Worm (Caenorhabditis elegans): ENCODE measurements around the gene F28A12.10.

ce11 chrV:8682719-8683118 lies 45.2 kb upstream of the F28A12.10 start, which contains the start of gene cln-3.3:
- TF ChIP-seq elt-2 (tag; optimal IDR thresholded peaks at IDR 0.05) (no peak), K09A11.1 (tag; optimal IDR thresholded peaks at IDR 0.05; ENCODE audit: insufficient read depth) (no peak), fax-1 (tag; optimal IDR thresholded peaks at IDR 0.05) (no peak), gmeb-2 (tag; optimal IDR thresholded peaks at IDR 0.05) (no peak), nhr-232 (tag; optimal IDR thresholded peaks at IDR 0.05) (no peak), nhr-11 (tag; optimal IDR thresholded peaks at IDR 0.05) (no peak), sox-4 (tag; optimal IDR thresholded peaks at IDR 0.05) (no peak), ceh-9 (tag; optimal IDR thresholded peaks at IDR 0.05) (no peak), lin-11 (tag; optimal IDR thresholded peaks at IDR 0.05) (no peak), unc-3 (GFP tag; conservative IDR thresholded peaks at IDR 0.05) (no peak), unc-3 (tag; optimal IDR thresholded peaks at IDR 0.05) (no peak)
